Worm (Caenorhabditis elegans) whole organism, L2 larva: ENCODE data around the gene grl-17.
A peak's percentile ranks its signal among the peaks of the same experiment; 100 is the strongest.

Experiments
- C34F6.9 ChIP-seq: fragments of 150-350 bp; optimal IDR thresholded peaks from 2 replicates; lab custom pipeline; 2014; ENCODE audit warnings: missing biosample characterization, missing genetic modification characterization
- F13H6.1 ChIP-seq: sonication (generic microtip); optimal IDR thresholded peaks from 2 replicates; lab custom pipeline; 2016; ENCODE audit warnings: missing genetic modification characterization, missing compliant biosample characterization
- Y55F3AM.14 ChIP-seq: fragments of 200-800 bp; sonication (Bioruptor generic); optimal IDR thresholded peaks from 2 replicates; lab custom pipeline; 2018; ENCODE audit warnings: mild to moderate bottlenecking, missing genetic modification characterization, missing compliant biosample characterization
- ZK546.5 ChIP-seq: sonication (generic microtip); optimal IDR thresholded peaks from 2 replicates; lab custom pipeline; 2017; ENCODE audit warnings: missing biosample characterization, missing genetic modification characterization
- alr-1 ChIP-seq: fragments of 150-350 bp; optimal IDR thresholded peaks from 2 replicates; lab custom pipeline; 2014; ENCODE audit warnings: missing biosample characterization, missing genetic modification characterization
- aly-2 ChIP-seq: fragments of 150-350 bp; optimal IDR thresholded peaks from 2 replicates; lab custom pipeline; 2014; ENCODE audit warnings: missing biosample characterization, missing genetic modification characterization
- ama-1 ChIP-seq: fragments of 150-350 bp; optimal IDR thresholded peaks from 2 replicates; lab custom pipeline; 2018; ENCODE audit warnings: inconsistent platforms
- ceh-16 ChIP-seq: fragments of 150-350 bp; optimal IDR thresholded peaks from 2 replicates; lab custom pipeline; 2014; ENCODE audit warnings: missing biosample characterization, missing genetic modification characterization
- ceh-82 ChIP-seq: fragments of 150-350 bp; optimal IDR thresholded peaks from 2 replicates; lab custom pipeline; 2014; ENCODE audit warnings: missing biosample characterization, missing genetic modification characterization
- crh-2 ChIP-seq: sonication (generic microtip); optimal IDR thresholded peaks from 2 replicates; lab custom pipeline; 2017; ENCODE audit warnings: missing biosample characterization, missing genetic modification characterization
- dmd-4 ChIP-seq: sonication (generic microtip); optimal IDR thresholded peaks from 2 replicates; lab custom pipeline; 2017; ENCODE audit warnings: missing biosample characterization, missing genetic modification characterization
- egl-27 ChIP-seq: sonication (generic microtip); optimal IDR thresholded peaks from 3 replicates; lab custom pipeline; 2017; ENCODE audit warnings: missing biosample characterization, missing genetic modification reagents, missing genetic modification characterization
- elt-3 ChIP-seq: sonication (generic microtip); optimal IDR thresholded peaks from 2 replicates; lab custom pipeline; 2017; ENCODE audit warnings: missing biosample characterization, missing genetic modification characterization
- fos-1 ChIP-seq: fragments of 150-350 bp; optimal IDR thresholded peaks from 2 replicates; lab custom pipeline; 2014; ENCODE audit warnings: missing biosample characterization, missing genetic modification characterization
- gmeb-1 ChIP-seq: fragments of 150-350 bp; optimal IDR thresholded peaks from 2 replicates; lab custom pipeline; 2014; ENCODE audit warnings: missing biosample characterization, missing genetic modification characterization
- lin-11 ChIP-seq: fragments of 150-350 bp; sonication (generic microtip); optimal IDR thresholded peaks from 2 replicates; lab custom pipeline; 2014; ENCODE audit warnings: missing biosample characterization, missing genetic modification characterization, inconsistent platforms, mixed read lengths
- lin-13 ChIP-seq: fragments of 150-350 bp; optimal IDR thresholded peaks from 2 replicates; lab custom pipeline; 2014; ENCODE audit warnings: missing biosample characterization, missing genetic modification reagents, missing genetic modification characterization
- lin-39 ChIP-seq: fragments of 150-350 bp; optimal IDR thresholded peaks from 2 replicates; lab custom pipeline; 2014; ENCODE audit warnings: missing biosample characterization, missing genetic modification reagents, missing genetic modification characterization
- lsy-2 ChIP-seq, 2 experiments: fragments of 150-350 bp in 1 of 2; sonication (generic microtip) in 1 of 2; optimal IDR thresholded peaks; 2 replicates each; lab custom pipeline; 2014 to 2017; ENCODE audit warnings: missing biosample characterization in 2 of 2, missing genetic modification characterization in 2 of 2
- mab-5 ChIP-seq: fragments of 150-350 bp; optimal IDR thresholded peaks from 2 replicates; lab custom pipeline; 2014; ENCODE audit warnings: missing biosample characterization, missing genetic modification characterization
- mbf-1 ChIP-seq: sonication (generic microtip); optimal IDR thresholded peaks from 2 replicates; lab custom pipeline; 2017; ENCODE audit warnings: missing biosample characterization, missing genetic modification characterization
- mdl-1 ChIP-seq, 2 experiments: fragments of 150-350 bp in 1 of 2; sonication (generic microtip) in 1 of 2; optimal IDR thresholded peaks; 2 replicates each; lab custom pipeline; 2017; ENCODE audit warnings: missing biosample characterization in 2 of 2, missing genetic modification characterization in 2 of 2
- nhr-10 ChIP-seq: sonication (generic microtip); optimal IDR thresholded peaks from 2 replicates; lab custom pipeline; 2017; ENCODE audit warnings: missing biosample characterization, missing genetic modification characterization
- nhr-11 ChIP-seq: fragments of 150-350 bp; optimal IDR thresholded peaks from 2 replicates; lab custom pipeline; 2014; ENCODE audit warnings: missing biosample characterization, missing genetic modification characterization
- nhr-129 ChIP-seq: fragments of 150-350 bp; optimal IDR thresholded peaks from 2 replicates; lab custom pipeline; 2014; ENCODE audit warnings: missing biosample characterization, missing genetic modification characterization
- nhr-21 ChIP-seq: fragments of 150-350 bp; optimal IDR thresholded peaks from 2 replicates; lab custom pipeline; 2014; ENCODE audit warnings: missing biosample characterization, missing genetic modification characterization
- nhr-23 ChIP-seq: fragments of 150-350 bp; optimal IDR thresholded peaks from 2 replicates; lab custom pipeline; 2014; ENCODE audit warnings: missing biosample characterization, missing genetic modification reagents, missing genetic modification characterization
- nhr-237 ChIP-seq: fragments of 150-350 bp; optimal IDR thresholded peaks from 2 replicates; lab custom pipeline; 2014; ENCODE audit warnings: missing biosample characterization, missing genetic modification characterization
- nhr-25 ChIP-seq: fragments of 150-350 bp; sonication (generic microtip); optimal IDR thresholded peaks from 3 replicates; lab custom pipeline; 2014; ENCODE audit warnings: missing biosample characterization, missing genetic modification characterization
- nhr-6 ChIP-seq: fragments of 150-350 bp; optimal IDR thresholded peaks from 2 replicates; lab custom pipeline; 2014; ENCODE audit warnings: missing biosample characterization, missing genetic modification characterization
- nhr-77 ChIP-seq: fragments of 150-350 bp; optimal IDR thresholded peaks from 2 replicates; lab custom pipeline; 2014; ENCODE audit warnings: missing biosample characterization, missing genetic modification characterization
- sem-4 ChIP-seq: fragments of 150-350 bp; optimal IDR thresholded peaks from 2 replicates; lab custom pipeline; 2014; ENCODE audit warnings: missing biosample characterization, missing genetic modification reagents, missing genetic modification characterization
- skn-1 ChIP-seq: sonication (generic microtip); optimal IDR thresholded peaks from 2 replicates; lab custom pipeline; 2017; ENCODE audit warnings: missing biosample characterization, missing genetic modification characterization
- sma-3 ChIP-seq: sonication (generic microtip); optimal IDR thresholded peaks from 2 replicates; lab custom pipeline; 2016; ENCODE audit warnings: missing genetic modification reagents, missing genetic modification characterization, missing compliant biosample characterization
- sma-9 ChIP-seq, 2 experiments: fragments of 150-350 bp in 1 of 2; sonication (generic microtip) in 1 of 2; optimal IDR thresholded peaks; 2 replicates each; lab custom pipeline; 2014 to 2016; ENCODE audit warnings: missing genetic modification characterization in 2 of 2, mild to moderate bottlenecking in 1 of 2, missing biosample characterization in 1 of 2, missing compliant biosample characterization in 1 of 2, missing genetic modification reagents in 1 of 2, moderate library complexity in 1 of 2
- snpc-4 ChIP-seq: fragments of 150-350 bp; optimal IDR thresholded peaks from 2 replicates; lab custom pipeline; 2014; ENCODE audit warnings: missing biosample characterization, missing genetic modification characterization
- unc-39 ChIP-seq: fragments of 150-350 bp; optimal IDR thresholded peaks from 2 replicates; lab custom pipeline; 2014; ENCODE audit warnings: missing biosample characterization, missing genetic modification characterization
- unc-55 ChIP-seq: fragments of 150-350 bp; sonication (generic microtip); optimal IDR thresholded peaks from 3 replicates; lab custom pipeline; 2014; ENCODE audit warnings: missing biosample characterization, missing genetic modification reagents, missing genetic modification characterization
- unc-62 ChIP-seq: fragments of 150-350 bp; optimal IDR thresholded peaks from 2 replicates; lab custom pipeline; 2014; ENCODE audit warnings: missing biosample characterization, missing genetic modification reagents, missing genetic modification characterization
- zag-1 ChIP-seq: fragments of 150-350 bp; optimal IDR thresholded peaks from 2 replicates; lab custom pipeline; 2014; ENCODE audit warnings: missing biosample characterization, missing genetic modification characterization
- ztf-1 ChIP-seq: fragments of 200-800 bp; sonication (Bioruptor generic); conservative IDR thresholded peaks from 2 replicates; pipeline ENCODE4 v1.3.6; 2022; ENCODE audit warnings: missing genetic modification characterization, missing compliant biosample characterization
- ztf-11 ChIP-seq: sonication (generic microtip); optimal IDR thresholded peaks from 2 replicates; lab custom pipeline; 2017; ENCODE audit warnings: missing biosample characterization, missing genetic modification characterization
- ztf-4 ChIP-seq: fragments of 150-350 bp; optimal IDR thresholded peaks from 2 replicates; lab custom pipeline; 2014; ENCODE audit warnings: missing biosample characterization, missing genetic modification characterization

The grl-17 gene

DNA sequence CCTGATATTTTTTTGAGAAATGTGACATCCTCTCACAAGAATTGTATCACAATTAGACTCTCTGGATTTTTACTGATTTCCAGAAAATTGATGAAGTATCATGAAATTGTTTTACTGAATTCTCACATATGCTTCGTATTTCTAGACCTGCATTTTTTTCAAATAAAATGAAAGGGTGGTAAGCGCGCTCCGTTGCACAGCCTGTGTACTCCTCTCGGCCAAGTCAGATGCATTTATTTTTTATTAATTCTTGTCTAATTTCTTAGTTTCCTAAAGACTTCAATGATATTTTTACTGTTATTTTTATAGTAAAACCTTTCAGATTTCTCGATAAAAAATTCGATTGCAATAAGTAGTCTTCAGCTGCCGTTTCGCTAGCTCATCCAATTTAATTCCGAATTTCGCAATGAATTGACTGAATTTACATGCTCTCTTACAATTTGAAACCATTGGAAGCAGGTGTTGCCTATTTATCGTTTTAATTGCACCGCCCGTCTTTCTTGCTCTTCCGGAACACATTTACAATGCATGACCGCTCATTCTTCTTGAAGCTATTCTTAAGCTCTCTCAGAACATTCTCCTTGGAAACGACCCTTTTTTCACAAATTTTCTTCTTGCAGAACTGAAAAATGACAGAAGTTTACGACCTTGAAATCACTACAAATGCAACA lies 27.9 kb upstream of the grl-17 start, which contains the start of gene tbcb-1:
tbcb-1 (plus strand) TSS at position 621 of the 671 bp plus-strand sequence.
- TF ChIP-seq egl-27 (tag; lab: Kevin White, UChicago) (no peak), nhr-77 (tag; lab: Kevin White, UChicago) (no peak), ztf-11 (tag; lab: Kevin White, UChicago) (no peak), dmd-4 (tag; lab: Kevin White, UChicago) (no peak), fos-1 (tag; lab: Kevin White, UChicago) (no peak), nhr-23 (tag; lab: Kevin White, UChicago) (no peak), nhr-21 (tag; lab: Kevin White, UChicago) (no peak), sma-3 (GFP tag; lab: Kevin White, UChicago) (peak; percentile 8), skn-1 (tag; lab: Kevin White, UChicago) (no peak), sem-4 (tag; lab: Kevin White, UChicago) (no peak), ama-1 (lab: Kevin White, UChicago) (no peak), ztf-4 (tag; lab: Kevin White, UChicago) (no peak), alr-1 (tag; lab: Kevin White, UChicago) (no peak), crh-2 (tag; lab: Kevin White, UChicago) (no peak), unc-55 (no peak), lin-39 (tag; lab: Kevin White, UChicago) (no peak), nhr-237 (tag; lab: Kevin White, UChicago) (no peak), lsy-2 (tag; optimal IDR thresholded peaks at IDR 0.05; lab: Kevin White, UChicago) (peak in 1 of 2 experiments; percentile 55), ZK546.5 (tag; lab: Kevin White, UChicago) (no peak), sma-9 (GFP tag; optimal IDR thresholded peaks at IDR 0.05; lab: Kevin White, UChicago) (peak; percentile 31), sma-9 (tag; optimal IDR thresholded peaks at IDR 0.05; lab: Kevin White, UChicago) (no peak), F13H6.1 (tag; lab: Kevin White, UChicago) (no peak), ztf-1 (GFP tag; lab: Robert Waterston, UW) (no peak), gmeb-1 (tag; lab: Kevin White, UChicago) (peak; percentile 35), unc-62 (GFP tag; lab: Kevin White, UChicago) (no peak), aly-2 (tag; lab: Kevin White, UChicago) (no peak), nhr-129 (tag; lab: Kevin White, UChicago) (no peak), nhr-25 (tag; lab: Kevin White, UChicago) (peak; percentile 35), snpc-4 (tag; lab: Kevin White, UChicago) (no peak), C34F6.9 (tag; lab: Kevin White, UChicago) (peak; percentile 49), lin-13 (GFP tag; lab: Kevin White, UChicago) (no peak), ceh-16 (no peak), Y55F3AM.14 (GFP tag; lab: Kevin White, UChicago) (no peak), unc-39 (tag; lab: Kevin White, UChicago) (no peak), mbf-1 (tag; lab: Kevin White, UChicago) (no peak), elt-3 (tag; lab: Kevin White, UChicago) (no peak), nhr-6 (tag; lab: Kevin White, UChicago) (no peak), mab-5 (tag; lab: Kevin White, UChicago) (no peak), nhr-11 (tag; lab: Kevin White, UChicago) (no peak), lin-11 (no peak)

- no peak for TF ChIP-seq nhr-10 (tag; lab: Kevin White, UChicago)
- TF ChIP-seq unc-55, result no peak
- no peak for TF ChIP-seq ceh-82
- no peak for TF ChIP-seq nhr-11 (tag; lab: Kevin White, UChicago)
- TF ChIP-seq crh-2 (tag; lab: Kevin White, UChicago), result no peak
- TF ChIP-seq elt-3 (tag; lab: Kevin White, UChicago), result no peak
- TF ChIP-seq zag-1 (tag; lab: Kevin White, UChicago), result no peak
- no peak for TF ChIP-seq mdl-1 (tag; optimal IDR thresholded peaks at IDR 0.05; lab: Kevin White, UChicago)
- TF ChIP-seq lin-13 (GFP tag; lab: Kevin White, UChicago), result no peak
These were observed 25.9 kb upstream of the grl-17 start, which contains the start of the genes F53F4.2 and F53F4.18 for ce11 chrV:13589494-13590176. F53F4.2 (minus strand) TSS chrV:13589594. F53F4.18 (plus strand) TSS chrV:13590126.
